Fruit fly (Drosophila melanogaster): ENCODE measurements around the gene CG15365.

DNA sequence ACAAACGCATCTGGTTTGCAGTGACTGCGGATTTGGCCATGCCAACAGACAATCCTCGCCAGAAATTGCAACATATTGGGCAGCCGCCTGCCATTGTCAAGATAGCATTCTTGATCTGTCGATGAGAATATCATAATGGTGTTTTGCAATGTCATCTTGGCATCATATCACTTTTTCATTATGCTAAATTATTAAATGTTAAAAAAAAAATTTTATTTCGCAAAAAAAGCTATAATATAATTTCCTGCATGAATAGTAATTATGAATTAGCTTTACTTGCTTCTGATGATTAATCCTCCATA is 22.2 kb upstream of the CG15365 start:
- TF ChIP-seq OdsH (GFP tag; optimal IDR thresholded peaks at IDR 0.05), result no peak
- TF ChIP-seq Gug (GFP tag; IDR thresholded peaks at IDR 0.05), result no peak
- no peak for TF ChIP-seq Hr4 (GFP tag; optimal IDR thresholded peaks at IDR 0.05)
- TF ChIP-seq CG31627 (GFP tag; optimal IDR thresholded peaks at IDR 0.05), result no peak
- TF ChIP-seq fkh (GFP tag; optimal IDR thresholded peaks at IDR 0.05), result no peak
- TF ChIP-seq topi (GFP tag; optimal IDR thresholded peaks at IDR 0.05), result no peak
- TF ChIP-seq CG11294 (GFP tag; IDR thresholded peaks at IDR 0.05), result no peak
- no peak for TF ChIP-seq CG6808 (GFP tag; optimal IDR thresholded peaks at IDR 0.05)
